Worm (Caenorhabditis elegans) whole organism, early embryonic: ENCODE data around the gene nlp-25.

Experiments used
- F13C5.2 ChIP-seq: sonication (generic microtip); optimal IDR thresholded peaks from 2 replicates; lab custom pipeline; 2017; ENCODE audit warnings: mild to moderate bottlenecking, missing genetic modification characterization, inconsistent platforms, missing compliant biosample characterization
- ama-1 ChIP-seq: fragments of 150-350 bp; optimal IDR thresholded peaks from 2 replicates; lab custom pipeline; 2014
- ets-7 ChIP-seq: sonication (generic microtip); optimal IDR thresholded peaks from 2 replicates; lab custom pipeline; 2016; ENCODE audit warnings: missing genotype, missing genetic modification characterization, missing compliant biosample characterization
- flt-1 ChIP-seq: fragments of 200-800 bp; sonication (Bioruptor generic); IDR thresholded peaks from 2 replicates; pipeline ENCODE4 v1.3.6; 2022; ENCODE audit warnings: missing genetic modification characterization, missing compliant biosample characterization
- hmg-4 ChIP-seq: fragments of 200-800 bp; sonication (Bioruptor generic); optimal IDR thresholded peaks from 2 replicates; lab custom pipeline; 2018; ENCODE audit warnings: mild to moderate bottlenecking, missing genetic modification characterization, missing compliant biosample characterization
- pes-1 ChIP-seq: fragments of 200-800 bp; sonication (Bioruptor generic); IDR thresholded peaks from 2 replicates; pipeline ENCODE4 v1.3.6; 2022; ENCODE audit warnings: missing genetic modification reagents, missing genetic modification characterization, missing compliant biosample characterization
- scrt-1 ChIP-seq: fragments of 200-800 bp; sonication (Bioruptor generic); IDR thresholded peaks from 2 replicates; pipeline ENCODE4 v1.3.6; 2022; ENCODE audit warnings: missing genetic modification characterization, missing compliant biosample characterization
- tbx-11 ChIP-seq: fragments of 200-800 bp; sonication (Bioruptor generic); IDR thresholded peaks from 2 replicates; pipeline ENCODE4 v1.3.6; 2022; ENCODE audit warnings: missing genetic modification characterization, missing compliant biosample characterization
- tbx-37 ChIP-seq: fragments of 200-800 bp; sonication (Bioruptor generic); conservative IDR thresholded peaks from 2 replicates; pipeline ENCODE4 v1.3.6; 2022; ENCODE audit warnings: missing genetic modification reagents, missing genetic modification characterization, missing compliant biosample characterization
- tra-4 ChIP-seq: sonication (generic microtip); optimal IDR thresholded peaks from 2 replicates; lab custom pipeline; 2017; ENCODE audit warnings: missing genetic modification characterization, missing compliant biosample characterization

DNA sequence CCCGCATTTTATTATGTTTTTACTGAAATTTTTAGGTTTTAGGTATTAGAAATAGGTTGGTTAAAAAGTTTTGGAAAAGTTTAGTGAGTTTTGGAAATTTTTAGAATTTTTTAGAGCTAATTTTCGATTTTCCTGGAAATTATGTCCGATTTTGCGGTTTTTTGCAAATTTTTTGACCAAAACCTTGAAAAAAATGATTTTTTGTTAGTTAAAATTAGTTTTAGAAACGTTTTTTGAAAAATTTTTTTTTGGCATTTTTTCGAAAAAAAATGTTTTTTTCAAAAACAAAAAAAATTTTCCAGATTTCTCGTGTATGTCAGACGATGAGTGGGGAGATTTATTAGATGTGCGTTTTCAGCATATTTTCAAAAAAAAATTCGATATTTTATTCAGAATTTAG, 18.8 kb downstream of the nlp-25 start, which contains the start of gene dyf-19:
- no peak for TF ChIP-seq F13C5.2 (tag; lab: Kevin White, UChicago)
- TF ChIP-seq tbx-37 (GFP tag; lab: Robert Waterston, UW), result no peak
- TF ChIP-seq pes-1 (GFP tag; lab: Robert Waterston, UW), result no peak
- TF ChIP-seq ets-7 (tag; lab: Kevin White, UChicago), result no peak
- TF ChIP-seq tra-4 (tag; lab: Kevin White, UChicago), result no peak
- TF ChIP-seq ama-1 (lab: Kevin White, UChicago), result no peak
- TF ChIP-seq scrt-1, result no peak
- no peak for TF ChIP-seq flt-1 (GFP tag; lab: Robert Waterston, UW)
- no peak for TF ChIP-seq tbx-11 (GFP tag; lab: Robert Waterston, UW)
- TF ChIP-seq hmg-4 (GFP tag; lab: Kevin White, UChicago), result no peak
